Fruit fly (Drosophila melanogaster): Measurements from ENCODE around the gene pr.

pr gene

dm6 chr2L:20104526-20104925, 29.3 kb upstream of the pr start:
- TF ChIP-seq CG1620 (GFP tag; optimal IDR thresholded peaks at IDR 0.05): peak; percentile 41
- peak; percentile 11 for TF ChIP-seq Mnt (GFP tag; optimal IDR thresholded peaks at IDR 0.05)
- no peak for TF ChIP-seq CG5204 (GFP tag; optimal IDR thresholded peaks at IDR 0.05)
- peak; percentile 36 for TF ChIP-seq bab1 (GFP tag; optimal IDR thresholded peaks at IDR 0.05)

- TF ChIP-seq kay (GFP tag; ENCODE audit: borderline replicate concordance) (peak; percentile 70), CG12768 (GFP tag; optimal IDR thresholded peaks at IDR 0.05) (no peak), ovo (GFP tag; optimal IDR thresholded peaks at IDR 0.05) (no peak), tj (GFP tag; optimal IDR thresholded peaks at IDR 0.05) (no peak)
Observed at dm6 chr2L:20104050-20104449, 28.8 kb upstream of the pr start, which contains the start of gene CG13970. CG13970 (minus strand) TSS chr2L:20104150.

- TF ChIP-seq CG11617 (GFP tag; optimal IDR thresholded peaks at IDR 0.05) (peak; percentile 37), Hr96 (GFP tag; optimal IDR thresholded peaks at IDR 0.05) (peak; percentile 1), tj (GFP tag; optimal IDR thresholded peaks at IDR 0.05) (peak; percentile 11), CG33017 (tag; optimal IDR thresholded peaks at IDR 0.05) (no peak), cic (GFP tag; optimal IDR thresholded peaks at IDR 0.05) (peak; percentile 72), CG7101 (tag; optimal IDR thresholded peaks at IDR 0.05) (peak; percentile 71), toe (GFP tag; optimal IDR thresholded peaks at IDR 0.05) (peak; percentile 9), CG1620 (GFP tag; optimal IDR thresholded peaks at IDR 0.05) (no peak), CG12768 (GFP tag; optimal IDR thresholded peaks at IDR 0.05) (peak; percentile 9)
Observed at dm6 chr2L:20098194-20098593, 22.9 kb upstream of the pr start.

DNA sequence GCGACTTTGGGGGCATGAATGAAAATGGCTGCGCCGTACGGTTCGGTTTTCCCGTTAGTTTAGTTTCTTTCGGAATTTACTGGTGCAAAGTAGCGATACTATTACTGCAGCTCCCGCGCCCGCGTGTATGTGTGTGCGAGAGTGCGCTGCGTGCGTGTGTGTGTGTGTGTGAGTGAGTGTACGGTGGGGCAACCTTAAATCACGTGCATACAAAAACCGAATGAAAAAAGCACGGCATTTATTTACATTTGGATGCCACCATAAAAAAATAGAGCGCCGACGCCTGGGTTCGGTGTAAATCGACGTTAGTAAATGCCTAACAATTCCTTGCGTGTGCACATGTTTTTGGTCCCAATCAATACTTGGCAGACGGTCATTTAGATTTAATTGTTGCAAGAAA, 22.5 kb upstream of the pr start:
- no peak for TF ChIP-seq CG1620 (GFP tag; optimal IDR thresholded peaks at IDR 0.05)
- no peak for TF ChIP-seq kay (GFP tag; ENCODE audit: borderline replicate concordance)
- no peak for TF ChIP-seq CG7101 (tag; optimal IDR thresholded peaks at IDR 0.05)
- TF ChIP-seq Clk (GFP tag; optimal IDR thresholded peaks at IDR 0.05): no peak
- no peak for TF ChIP-seq bab1 (GFP tag; optimal IDR thresholded peaks at IDR 0.05)
- peak; percentile 60 for TF ChIP-seq Mnt (GFP tag; optimal IDR thresholded peaks at IDR 0.05)
- peak; percentile 21 for TF ChIP-seq CG12768 (GFP tag; optimal IDR thresholded peaks at IDR 0.05)

DNA sequence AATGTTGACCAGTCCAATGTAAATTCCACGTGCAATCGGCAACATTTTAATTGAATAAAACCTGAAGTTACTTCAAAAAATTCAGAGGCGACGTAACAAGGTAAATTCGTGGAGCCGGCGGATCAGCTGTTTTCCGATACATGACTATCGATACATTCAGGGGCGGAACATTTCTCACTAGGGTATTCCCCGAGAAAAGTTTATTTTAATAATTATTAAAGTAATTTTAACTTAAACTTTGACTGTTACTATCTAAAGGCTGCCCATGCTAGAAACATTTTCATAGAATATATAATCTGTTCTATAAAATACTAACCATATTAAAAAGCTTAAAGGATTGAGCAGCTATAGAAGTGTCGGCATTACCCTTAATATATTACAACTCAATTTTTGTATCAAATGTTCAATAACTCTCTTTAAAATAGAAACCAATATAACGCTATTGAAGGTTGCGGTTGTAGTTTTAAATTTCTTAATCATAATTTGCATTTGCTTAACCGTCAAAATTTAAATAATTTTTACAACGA, 21.9 kb upstream of the pr start, which contains the start of the genes mRpS18B and Kua:
mRpS18B (minus strand) TSS at position 149 of the 527 bp plus-strand sequence.
Kua (plus strand) TSS at position 477 of the 527 bp plus-strand sequence.
- TF ChIP-seq CG12768 (GFP tag; optimal IDR thresholded peaks at IDR 0.05) (no peak), Clk (GFP tag; optimal IDR thresholded peaks at IDR 0.05) (no peak), CG7101 (tag; optimal IDR thresholded peaks at IDR 0.05) (peak; percentile 64), toe (GFP tag; optimal IDR thresholded peaks at IDR 0.05) (peak; percentile 46), cic (GFP tag; optimal IDR thresholded peaks at IDR 0.05) (no peak), Mnt (GFP tag; optimal IDR thresholded peaks at IDR 0.05) (peak; percentile 23), Hr96 (GFP tag; optimal IDR thresholded peaks at IDR 0.05) (no peak), cnc (optimal IDR thresholded peaks at IDR 0.05) (no peak), CG11617 (GFP tag; optimal IDR thresholded peaks at IDR 0.05) (peak; percentile 41), CG33017 (tag; optimal IDR thresholded peaks at IDR 0.05) (peak; percentile 44), bab1 (GFP tag; optimal IDR thresholded peaks at IDR 0.05) (peak; percentile 24), ovo (GFP tag; optimal IDR thresholded peaks at IDR 0.05) (no peak), CG1620 (GFP tag; optimal IDR thresholded peaks at IDR 0.05) (no peak), CG7045 (GFP tag; optimal IDR thresholded peaks at IDR 0.05) (no peak), pad (GFP tag; optimal IDR thresholded peaks at IDR 0.05) (peak; percentile 24), kay (GFP tag; ENCODE audit: borderline replicate concordance) (no peak), Crg-1 (GFP tag; optimal IDR thresholded peaks at IDR 0.05) (peak; percentile 3), CG14711 (tag; optimal IDR thresholded peaks at IDR 0.05) (peak; percentile 55), tj (GFP tag; optimal IDR thresholded peaks at IDR 0.05) (no peak), CG5204 (GFP tag; optimal IDR thresholded peaks at IDR 0.05) (peak; percentile 18)

DNA sequence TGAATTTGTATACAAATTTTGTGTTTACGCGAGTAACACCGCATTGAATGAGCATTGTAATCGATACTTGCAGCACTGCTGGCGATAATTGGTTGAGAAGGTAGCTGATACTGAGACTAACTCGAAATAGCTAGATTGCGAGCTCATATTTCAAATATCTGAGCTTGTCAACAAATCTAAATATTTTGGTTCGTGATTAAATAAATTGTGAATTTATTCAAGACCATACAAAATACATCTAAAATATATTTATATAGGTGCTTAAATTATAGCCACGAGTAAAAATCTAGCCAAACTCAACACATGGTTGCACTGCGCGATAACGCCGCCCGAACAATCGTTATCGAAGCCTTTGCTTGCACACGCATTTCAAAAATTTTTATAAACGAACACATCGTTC, 18.5 kb upstream of the pr start, which contains the start of the genes Taf13 and nesd:
Taf13 (minus strand) TSS at position 56 of the 400 bp plus-strand sequence.
nesd (plus strand) TSS at position 179 of the 400 bp plus-strand sequence.
- TF ChIP-seq CG33017 (tag; optimal IDR thresholded peaks at IDR 0.05) (peak; percentile 12), Mnt (GFP tag; optimal IDR thresholded peaks at IDR 0.05) (peak; percentile 71), cnc (optimal IDR thresholded peaks at IDR 0.05) (no peak), CG1620 (GFP tag; optimal IDR thresholded peaks at IDR 0.05) (peak; percentile 55), Crg-1 (GFP tag; optimal IDR thresholded peaks at IDR 0.05) (peak; percentile 36), tj (GFP tag; optimal IDR thresholded peaks at IDR 0.05) (peak; percentile 57), ovo (GFP tag; optimal IDR thresholded peaks at IDR 0.05) (no peak), CG7045 (GFP tag; optimal IDR thresholded peaks at IDR 0.05) (peak; percentile 21), CG14711 (tag; optimal IDR thresholded peaks at IDR 0.05) (peak; percentile 55), pad (GFP tag; optimal IDR thresholded peaks at IDR 0.05) (peak; percentile 37), kay (GFP tag; ENCODE audit: borderline replicate concordance) (no peak), cic (GFP tag; optimal IDR thresholded peaks at IDR 0.05) (peak; percentile 25), Hr96 (GFP tag; optimal IDR thresholded peaks at IDR 0.05) (peak; percentile 0), CG5204 (GFP tag; optimal IDR thresholded peaks at IDR 0.05) (peak; percentile 52), bab1 (GFP tag; optimal IDR thresholded peaks at IDR 0.05) (peak; percentile 31), CG12768 (GFP tag; optimal IDR thresholded peaks at IDR 0.05) (no peak), CG7101 (tag; optimal IDR thresholded peaks at IDR 0.05) (peak; percentile 61), CG11617 (GFP tag; optimal IDR thresholded peaks at IDR 0.05) (peak; percentile 59), Clk (GFP tag; optimal IDR thresholded peaks at IDR 0.05) (peak; percentile 36), toe (GFP tag; optimal IDR thresholded peaks at IDR 0.05) (peak; percentile 85)
